Worm (Caenorhabditis elegans) whole organism, L1 larva: ENCODE data around the gene old-2.

Experiments used
- ama-1 ChIP-seq: fragments of 150-350 bp; optimal IDR thresholded peaks from 2 replicates; lab custom pipeline; 2014
- ceh-90 ChIP-seq: sonication (generic microtip); optimal IDR thresholded peaks from 2 replicates; lab custom pipeline; 2016; ENCODE audit warnings: missing genetic modification characterization, missing compliant biosample characterization
- egl-27 ChIP-seq, 2 experiments: fragments of 150-350 bp in 1 of 2; sonication (generic microtip); optimal IDR thresholded peaks; 3 replicates each; lab custom pipeline; 2017 to 2018; ENCODE audit warnings: missing biosample characterization in 2 of 2, missing genetic modification characterization in 2 of 2, missing genetic modification reagents in 2 of 2
- fkh-10 ChIP-seq: sonication (generic microtip); optimal IDR thresholded peaks from 2 replicates; lab custom pipeline; 2017; ENCODE audit warnings: missing biosample characterization, missing genetic modification reagents, missing genetic modification characterization
- pqm-1 ChIP-seq: sonication (generic microtip); optimal IDR thresholded peaks from 3 replicates; lab custom pipeline; 2017; ENCODE audit warnings: missing biosample characterization, missing genetic modification characterization
- rnt-1 ChIP-seq: sonication (generic microtip); optimal IDR thresholded peaks from 2 replicates; lab custom pipeline; 2016; ENCODE audit warnings: mild to moderate bottlenecking, missing genetic modification characterization, moderate library complexity, missing compliant biosample characterization
- sox-4 ChIP-seq: sonication (generic microtip); optimal IDR thresholded peaks from 2 replicates; lab custom pipeline; 2016; ENCODE audit warnings: missing genetic modification characterization, missing compliant biosample characterization
- unc-62 ChIP-seq: fragments of 150-350 bp; optimal IDR thresholded peaks from 2 replicates; lab custom pipeline; 2014; ENCODE audit warnings: missing biosample characterization, missing genetic modification reagents, missing genetic modification characterization

ce11 chrII:9829108-9829507 is 20.3 kb downstream of the old-2 start, which contains the start of gene ZK938.1:
- TF ChIP-seq rnt-1 (tag; lab: Kevin White, UChicago), result no peak
- no peak for TF ChIP-seq sox-4 (tag; lab: Kevin White, UChicago)
- TF ChIP-seq fkh-10 (GFP tag; lab: Kevin White, UChicago), result no peak
- no peak for TF ChIP-seq pqm-1
- TF ChIP-seq unc-62 (GFP tag; lab: Kevin White, UChicago), result no peak
- TF ChIP-seq ama-1 (lab: Kevin White, UChicago), result no peak
- TF ChIP-seq egl-27 (tag; optimal IDR thresholded peaks at IDR 0.05; lab: Kevin White, UChicago), result no peak
- TF ChIP-seq ceh-90, result no peak
